Worm (Caenorhabditis elegans): Measurements from ENCODE around the gene clec-206.

ce11 chrV:2050790-2051189, 46.7 kb upstream of the clec-206 start:
- TF ChIP-seq mml-1 (tag; optimal IDR thresholded peaks at IDR 0.05) (no peak), nhr-77 (tag; optimal IDR thresholded peaks at IDR 0.05) (no peak), snpc-4 (tag; optimal IDR thresholded peaks at IDR 0.05) (no peak), elt-2 (tag; optimal IDR thresholded peaks at IDR 0.05) (no peak), nhr-28 (tag; optimal IDR thresholded peaks at IDR 0.05) (no peak), pqm-1 (tag; optimal IDR thresholded peaks at IDR 0.05) (no peak), unc-39 (tag; optimal IDR thresholded peaks at IDR 0.05) (no peak), fkh-2 (tag; optimal IDR thresholded peaks at IDR 0.05) (no peak), nfya-1 (tag; optimal IDR thresholded peaks at IDR 0.05; ENCODE audit: insufficient read depth) (no peak), ceh-82 (tag; optimal IDR thresholded peaks at IDR 0.05) (no peak), daf-12 (tag; optimal IDR thresholded peaks at IDR 0.05) (no peak)

Measured in whole organism, L3 larva.